Worm (Caenorhabditis elegans) whole organism, midembryonic: ENCODE results near the gene C05A9.2.

Experiments
- T22C8.4 ChIP-seq: fragments of 200-800 bp; sonication (Bioruptor generic); IDR thresholded peaks from 2 replicates; pipeline ENCODE4 v1.3.6; 2022; ENCODE audit warnings: missing genetic modification characterization, missing compliant biosample characterization
- cog-1 ChIP-seq: sonication (generic microtip); optimal IDR thresholded peaks from 2 replicates; lab custom pipeline; 2016; ENCODE audit warnings: missing genetic modification characterization, missing compliant biosample characterization
- flt-1 ChIP-seq: fragments of 200-800 bp; sonication (Bioruptor generic); IDR thresholded peaks from 2 replicates; pipeline ENCODE4 v1.3.6; 2022; ENCODE audit warnings: missing genetic modification characterization, missing compliant biosample characterization
- klf-2 ChIP-seq: fragments of 200-800 bp; sonication (Bioruptor generic); conservative IDR thresholded peaks from 2 replicates; pipeline ENCODE4 v1.3.6; 2022; ENCODE audit warnings: missing genetic modification reagents, missing genetic modification characterization, missing compliant biosample characterization
- med-1 ChIP-seq: sonication (generic microtip); optimal IDR thresholded peaks from 2 replicates; lab custom pipeline; 2017; ENCODE audit warnings: missing genetic modification characterization, mild to moderate bottlenecking, missing compliant biosample characterization, antibody characterized with exemption, missing genetic modification reagents; ENCODE audit not compliant: insufficient read depth
- ref-1 ChIP-seq: fragments of 200-800 bp; sonication (Bioruptor generic); conservative IDR thresholded peaks from 2 replicates; pipeline ENCODE4 v1.3.6; 2022; ENCODE audit warnings: missing genetic modification reagents, missing genetic modification characterization, missing compliant biosample characterization
- tab-1 ChIP-seq: fragments of 200-800 bp; sonication (Bioruptor generic); IDR thresholded peaks from 2 replicates; pipeline ENCODE4 v1.3.6; 2022; ENCODE audit warnings: missing genetic modification characterization, missing compliant biosample characterization
- ztf-23 ChIP-seq: fragments of 200-800 bp; sonication (Bioruptor generic); IDR thresholded peaks from 2 replicates; pipeline ENCODE4 v1.3.6; 2022; ENCODE audit warnings: missing genetic modification reagents, missing genetic modification characterization, missing compliant biosample characterization
- ztf-29 ChIP-seq: fragments of 200-800 bp; sonication (Bioruptor generic); IDR thresholded peaks from 2 replicates; pipeline ENCODE4 v1.3.6; 2022; ENCODE audit warnings: missing genetic modification reagents, missing genetic modification characterization, missing compliant biosample characterization

The C05A9.2 gene

ce11 chrX:10844137-10844536 lies 337 bp downstream of the C05A9.2 start:
- TF ChIP-seq med-1, result no peak
- TF ChIP-seq klf-2 (GFP tag; lab: Robert Waterston, UW), result no peak
- no peak for TF ChIP-seq tab-1

- TF ChIP-seq klf-2 (GFP tag; lab: Robert Waterston, UW), result no peak
- no peak for TF ChIP-seq med-1
- no peak for TF ChIP-seq ztf-29 (GFP tag; lab: Robert Waterston, UW)
Observed at ce11 chrX:10838550-10838949, 5.9 kb downstream of the C05A9.2 start, which contains the start of gene plc-1. TSS of gene plc-1 (minus strand) at chrX:10838650.

- TF ChIP-seq ref-1 (GFP tag; lab: Robert Waterston, UW), result no peak
- TF ChIP-seq T22C8.4 (GFP tag; lab: Robert Waterston, UW), result no peak
- no peak for TF ChIP-seq ztf-29 (GFP tag; lab: Robert Waterston, UW)
- no peak for TF ChIP-seq tab-1
Observed at ce11 chrX:10837609-10838008, 6.9 kb downstream of the C05A9.2 start.

ce11 chrX:10834568-10834967 lies 9.9 kb downstream of the C05A9.2 start:
- TF ChIP-seq ztf-29 (GFP tag; lab: Robert Waterston, UW), result no peak
- TF ChIP-seq med-1, result no peak
- TF ChIP-seq tab-1, result no peak
- no peak for TF ChIP-seq T22C8.4 (GFP tag; lab: Robert Waterston, UW)
- no peak for TF ChIP-seq cog-1
- TF ChIP-seq klf-2 (GFP tag; lab: Robert Waterston, UW), result no peak
- no peak for TF ChIP-seq ztf-23 (GFP tag; lab: Robert Waterston, UW)
- TF ChIP-seq flt-1 (GFP tag; lab: Robert Waterston, UW), result no peak
- no peak for TF ChIP-seq ref-1 (GFP tag; lab: Robert Waterston, UW)

- peak; percentile 58; the same call in 1 of the 2 replicates for TF ChIP-seq klf-2 (GFP tag; lab: Robert Waterston, UW)
- TF ChIP-seq med-1, result peak; percentile 12
- peak; percentile 72; the same call in 1 of the 2 replicates for TF ChIP-seq T22C8.4 (GFP tag; lab: Robert Waterston, UW)
- peak; percentile 70 for TF ChIP-seq ztf-29 (GFP tag; lab: Robert Waterston, UW)
- peak; percentile 11 for TF ChIP-seq cog-1
- TF ChIP-seq flt-1 (GFP tag; lab: Robert Waterston, UW), result peak; percentile 85
- TF ChIP-seq ref-1 (GFP tag; lab: Robert Waterston, UW), result peak; percentile 69
- no peak; the same call in 1 of the 2 replicates for TF ChIP-seq tab-1
- peak; percentile 86 for TF ChIP-seq ztf-23 (GFP tag; lab: Robert Waterston, UW)
Observed at ce11 chrX:10821160-10821559, 23.3 kb downstream of the C05A9.2 start.

- TF ChIP-seq med-1 (no peak), flt-1 (GFP tag; lab: Robert Waterston, UW) (no peak), T22C8.4 (GFP tag; lab: Robert Waterston, UW) (no peak), cog-1 (no peak)
Observed at ce11 chrX:10820511-10820910, 24.0 kb downstream of the C05A9.2 start, which contains the start of gene F31B12.3. TSS of gene F31B12.3 (minus strand) at chrX:10820611.

ce11 chrX:10804441-10804840 lies 40.0 kb downstream of the C05A9.2 start, which contains the start of gene F31B12.4:
TSS of gene F31B12.4 (plus strand) at chrX:10804741.
- TF ChIP-seq T22C8.4 (GFP tag; lab: Robert Waterston, UW) (no peak), ztf-23 (GFP tag; lab: Robert Waterston, UW) (no peak), tab-1 (no peak), ztf-29 (GFP tag; lab: Robert Waterston, UW) (no peak), ref-1 (GFP tag; lab: Robert Waterston, UW) (no peak), med-1 (no peak), flt-1 (GFP tag; lab: Robert Waterston, UW) (no peak)

- TF ChIP-seq ref-1 (GFP tag; lab: Robert Waterston, UW) (no peak), ztf-23 (GFP tag; lab: Robert Waterston, UW) (no peak), T22C8.4 (GFP tag; lab: Robert Waterston, UW) (no peak), tab-1 (no peak), klf-2 (GFP tag; lab: Robert Waterston, UW) (no peak), med-1 (no peak), flt-1 (GFP tag; lab: Robert Waterston, UW) (no peak), ztf-29 (GFP tag; lab: Robert Waterston, UW) (no peak), cog-1 (no peak)
Observed at ce11 chrX:10794647-10795046, 49.8 kb downstream of the C05A9.2 start, which contains the start of gene T05A10.6. TSS of gene T05A10.6 (minus strand) at chrX:10794747.

- TF ChIP-seq med-1, result no peak
- TF ChIP-seq ref-1 (GFP tag; lab: Robert Waterston, UW), result no peak
- no peak for TF ChIP-seq flt-1 (GFP tag; lab: Robert Waterston, UW)
- TF ChIP-seq ztf-29 (GFP tag; lab: Robert Waterston, UW), result no peak
- no peak for TF ChIP-seq T22C8.4 (GFP tag; lab: Robert Waterston, UW)
- TF ChIP-seq ztf-23 (GFP tag; lab: Robert Waterston, UW), result no peak
- no peak for TF ChIP-seq cog-1
- TF ChIP-seq klf-2 (GFP tag; lab: Robert Waterston, UW), result no peak
- no peak for TF ChIP-seq tab-1
Observed at ce11 chrX:10792435-10792834, 52.0 kb downstream of the C05A9.2 start, which contains the start of gene vap-2. TSS of gene vap-2 (minus strand) at chrX:10792535.
